Fruit fly (Drosophila melanogaster) whole organism, prepupa: ENCODE measurements around the gene Fit2.
A peak's percentile ranks its signal among the peaks of the same experiment; 100 is the strongest.

Source experiments
- Blimp-1 ChIP-seq: fragments of 200-800 bp; sonication (Bioruptor generic); optimal IDR thresholded peaks from 3 replicates; lab custom pipeline; 2017; ENCODE audit warnings: missing biosample characterization, missing genetic modification characterization, mild to moderate bottlenecking, moderate library complexity, missing genetic modification reagents
- CG10669 ChIP-seq: fragments of 200-800 bp; sonication (Bioruptor generic); optimal IDR thresholded peaks from 3 replicates; lab custom pipeline; 2018; ENCODE audit warnings: missing biosample characterization, mild to moderate bottlenecking, missing genetic modification characterization, moderate library complexity
- CG11902 ChIP-seq: fragments of 200-800 bp; sonication (Bioruptor generic); optimal IDR thresholded peaks from 3 replicates; lab custom pipeline; 2016; ENCODE audit warnings: missing biosample characterization, missing genetic modification characterization
- CG15336 ChIP-seq: fragments of 200-800 bp; sonication (Bioruptor generic); IDR thresholded peaks from 2 replicates; pipeline ENCODE4 v1.3.6; 2022; ENCODE audit warnings: missing biosample characterization, missing genetic modification characterization
- CG16779 ChIP-seq: fragments of 200-800 bp; sonication (Bioruptor generic); optimal IDR thresholded peaks from 3 replicates; lab custom pipeline; 2017; ENCODE audit warnings: missing biosample characterization, mild to moderate bottlenecking, missing genetic modification characterization
- CG3032 ChIP-seq: fragments of 200-800 bp; optimal IDR thresholded peaks from 2 replicates; lab custom pipeline; 2019; ENCODE audit warnings: missing biosample characterization, mild to moderate bottlenecking, missing genetic modification characterization, moderate library complexity
- CG32006 ChIP-seq: fragments of 200-800 bp; sonication (Bioruptor generic); optimal IDR thresholded peaks from 3 replicates; lab custom pipeline; 2017; ENCODE audit warnings: missing biosample characterization, mild to moderate bottlenecking, missing genetic modification characterization
- CG34406 ChIP-seq: fragments of 200-800 bp; sonication (Bioruptor generic); optimal IDR thresholded peaks from 3 replicates; lab custom pipeline; 2016; ENCODE audit warnings: missing biosample characterization, missing genetic modification characterization
- CG3919 ChIP-seq: fragments of 200-800 bp; sonication (Bioruptor generic); optimal IDR thresholded peaks from 3 replicates; lab custom pipeline; 2016; ENCODE audit warnings: missing biosample characterization, missing genetic modification characterization
- CG4318 ChIP-seq: fragments of 200-800 bp; sonication (Bioruptor generic); optimal IDR thresholded peaks from 3 replicates; lab custom pipeline; 2017; ENCODE audit warnings: missing biosample characterization, mild to moderate bottlenecking, missing genetic modification characterization
- CG6276 ChIP-seq: fragments of 200-800 bp; sonication (Bioruptor generic); optimal IDR thresholded peaks from 2 replicates; lab custom pipeline; 2017; ENCODE audit warnings: missing biosample characterization, mild to moderate bottlenecking, missing genetic modification characterization
- CG6808 ChIP-seq: fragments of 200-800 bp; sonication (Bioruptor generic); optimal IDR thresholded peaks from 3 replicates; lab custom pipeline; 2017; ENCODE audit warnings: missing biosample characterization, missing genetic modification characterization, mild to moderate bottlenecking, moderate library complexity, missing genetic modification reagents
- CG7368 ChIP-seq: fragments of 200-800 bp; sonication (Bioruptor generic); optimal IDR thresholded peaks from 3 replicates; lab custom pipeline; 2016; ENCODE audit warnings: missing biosample characterization, missing genetic modification characterization
- CG8119 ChIP-seq: fragments of 200-800 bp; sonication (Bioruptor generic); IDR thresholded peaks from 3 replicates; pipeline ENCODE4 v1.3.6; 2022; ENCODE audit warnings: missing biosample characterization, missing genetic modification characterization
- CG8319 ChIP-seq: fragments of 200-800 bp; sonication (Bioruptor generic); optimal IDR thresholded peaks from 3 replicates; lab custom pipeline; 2016; ENCODE audit warnings: missing biosample characterization, missing genetic modification characterization
- CG8632 ChIP-seq: fragments of 200-800 bp; sonication (Bioruptor generic); optimal IDR thresholded peaks from 3 replicates; lab custom pipeline; 2016; ENCODE audit warnings: missing biosample characterization, missing genetic modification characterization
- CG9139 ChIP-seq: fragments of 200-800 bp; sonication (Bioruptor generic); optimal IDR thresholded peaks from 3 replicates; lab custom pipeline; 2017; ENCODE audit warnings: missing biosample characterization, mild to moderate bottlenecking, missing genetic modification characterization
- Eip75B ChIP-seq: fragments of 200-800 bp; sonication (Bioruptor generic); optimal IDR thresholded peaks from 3 replicates; lab custom pipeline; 2016; ENCODE audit warnings: missing biosample characterization, missing genetic modification characterization
- Eip93F ChIP-seq: fragments of 200-800 bp; sonication (Bioruptor generic); optimal IDR thresholded peaks from 2 replicates; lab custom pipeline; 2016; ENCODE audit warnings: missing biosample characterization, mild to moderate bottlenecking, missing genetic modification characterization
- Ets21C ChIP-seq: fragments of 200-800 bp; sonication (Bioruptor generic); optimal IDR thresholded peaks from 3 replicates; lab custom pipeline; 2016; ENCODE audit warnings: missing biosample characterization, missing genetic modification characterization
- Ets96B ChIP-seq: fragments of 200-800 bp; optimal IDR thresholded peaks from 2 replicates; lab custom pipeline; 2019; ENCODE audit warnings: missing biosample characterization, mild to moderate bottlenecking, missing genetic modification characterization, moderate library complexity
- Hr38 ChIP-seq: sonication (Bioruptor generic); optimal IDR thresholded peaks from 2 replicates; lab custom pipeline; 2016; ENCODE audit warnings: missing biosample characterization, missing genetic modification characterization
- Hr39 ChIP-seq: fragments of 200-800 bp; sonication (Bioruptor generic); optimal IDR thresholded peaks from 2 replicates; lab custom pipeline; 2016; ENCODE audit warnings: missing biosample characterization, missing genetic modification characterization
- Hr4 ChIP-seq: fragments of 200-800 bp; sonication (Bioruptor generic); optimal IDR thresholded peaks from 3 replicates; lab custom pipeline; 2016; ENCODE audit warnings: missing biosample characterization, missing genetic modification characterization
- Lpt ChIP-seq: fragments of 200-800 bp; sonication (Bioruptor generic); optimal IDR thresholded peaks from 3 replicates; lab custom pipeline; 2016; ENCODE audit warnings: missing biosample characterization, missing genetic modification characterization
- Met ChIP-seq: fragments of 200-800 bp; sonication (Bioruptor generic); optimal IDR thresholded peaks from 3 replicates; lab custom pipeline; 2016; ENCODE audit warnings: missing biosample characterization, missing genetic modification characterization
- OdsH ChIP-seq: fragments of 200-800 bp; sonication (Bioruptor generic); optimal IDR thresholded peaks from 3 replicates; lab custom pipeline; 2016; ENCODE audit warnings: missing biosample characterization, missing genetic modification characterization
- Smox ChIP-seq: fragments of 200-800 bp; sonication (Bioruptor generic); optimal IDR thresholded peaks from 3 replicates; lab custom pipeline; 2016; ENCODE audit warnings: missing biosample characterization, missing genetic modification characterization
- Sox14 ChIP-seq: fragments of 200-800 bp; sonication (Bioruptor generic); optimal IDR thresholded peaks from 3 replicates; lab custom pipeline; 2016; ENCODE audit warnings: missing biosample characterization, missing genetic modification characterization
- Sox15 ChIP-seq: fragments of 200-800 bp; sonication (Bioruptor generic); optimal IDR thresholded peaks from 3 replicates; lab custom pipeline; 2016; ENCODE audit warnings: missing biosample characterization, missing genetic modification characterization
- achi ChIP-seq: fragments of 200-800 bp; sonication (Bioruptor generic); optimal IDR thresholded peaks from 3 replicates; lab custom pipeline; 2016; ENCODE audit warnings: missing biosample characterization, missing genetic modification characterization
- acj6 ChIP-seq: fragments of 200-800 bp; sonication (Bioruptor generic); optimal IDR thresholded peaks from 3 replicates; lab custom pipeline; 2016; ENCODE audit warnings: missing biosample characterization, missing genetic modification characterization
- dsx ChIP-seq: fragments of 200-800 bp; optimal IDR thresholded peaks from 3 replicates; lab custom pipeline; 2019; ENCODE audit warnings: missing biosample characterization, mild to moderate bottlenecking, missing genetic modification characterization, moderate library complexity; ENCODE audit not compliant: poor library complexity, severe bottlenecking
- esn ChIP-seq: fragments of 200-800 bp; sonication (Bioruptor generic); optimal IDR thresholded peaks from 2 replicates; lab custom pipeline; 2016; ENCODE audit warnings: missing biosample characterization, mild to moderate bottlenecking, missing genetic modification characterization, moderate library complexity
- fd59A ChIP-seq: fragments of 200-800 bp; sonication (Bioruptor generic); optimal IDR thresholded peaks from 2 replicates; lab custom pipeline; 2017; ENCODE audit warnings: missing biosample characterization, mild to moderate bottlenecking, missing genetic modification characterization, missing genetic modification reagents
- fd85E ChIP-seq: fragments of 200-800 bp; sonication (Bioruptor generic); optimal IDR thresholded peaks from 3 replicates; lab custom pipeline; 2016; ENCODE audit warnings: missing biosample characterization, missing genetic modification characterization
- fkh ChIP-seq: fragments of 200-800 bp; sonication (Bioruptor generic); optimal IDR thresholded peaks from 3 replicates; lab custom pipeline; 2017; ENCODE audit warnings: missing biosample characterization, mild to moderate bottlenecking, missing genetic modification characterization, moderate library complexity
- lz ChIP-seq: fragments of 200-800 bp; sonication (Bioruptor generic); optimal IDR thresholded peaks from 3 replicates; lab custom pipeline; 2016; ENCODE audit warnings: missing biosample characterization, missing genetic modification characterization
- net ChIP-seq: fragments of 200-800 bp; sonication (Bioruptor generic); optimal IDR thresholded peaks from 3 replicates; lab custom pipeline; 2016; ENCODE audit warnings: missing biosample characterization, missing genetic modification characterization
- pdm3 ChIP-seq: fragments of 200-800 bp; sonication (Bioruptor generic); optimal IDR thresholded peaks from 3 replicates; lab custom pipeline; 2016; ENCODE audit warnings: missing biosample characterization, missing genetic modification characterization
- salr ChIP-seq, 2 experiments: fragments of 200-800 bp; sonication (Bioruptor generic); optimal IDR thresholded peaks; 3 replicates each; lab custom pipeline; 2016 to 2018; ENCODE audit warnings: missing biosample characterization in 2 of 2, missing genetic modification characterization in 2 of 2, mild to moderate bottlenecking in 1 of 2
- spab ChIP-seq: fragments of 200-800 bp; sonication (Bioruptor generic); optimal IDR thresholded peaks from 2 replicates; lab custom pipeline; 2017; ENCODE audit warnings: missing biosample characterization, mild to moderate bottlenecking, missing genetic modification characterization, missing genetic modification reagents
- ss ChIP-seq, 2 experiments: fragments of 200-800 bp; sonication (Bioruptor generic); optimal IDR thresholded peaks; 2 replicates in 1 of 2; 3 replicates in 1 of 2; lab custom pipeline; 2017 to 2018; ENCODE audit warnings: mild to moderate bottlenecking in 2 of 2, missing biosample characterization in 2 of 2, missing genetic modification characterization in 2 of 2, moderate library complexity in 1 of 2
- topi ChIP-seq: fragments of 200-800 bp; sonication (Bioruptor generic); optimal IDR thresholded peaks from 3 replicates; lab custom pipeline; 2016; ENCODE audit warnings: missing biosample characterization, missing genetic modification characterization
- vri ChIP-seq: fragments of 200-800 bp; sonication (Bioruptor generic); optimal IDR thresholded peaks from 3 replicates; lab custom pipeline; 2016; ENCODE audit warnings: missing biosample characterization, mild to moderate bottlenecking, missing genetic modification characterization

The Fit2 gene

dm6 chr3L:16974645-16975151 is 49.4 kb upstream of the Fit2 start (continued):
- TF ChIP-seq CG4318: peak; percentile 39
- TF ChIP-seq fd59A (GFP tag; lab: Kevin White, UChicago): no peak
- TF ChIP-seq CG6276 (GFP tag; lab: Kevin White, UChicago): peak; percentile 59
- no peak for TF ChIP-seq Ets96B (tag; lab: Kevin White, UChicago)
- TF ChIP-seq fkh (GFP tag; lab: Kevin White, UChicago): peak; percentile 74
- TF ChIP-seq CG10669 (GFP tag; lab: Kevin White, UChicago): peak; percentile 34
- TF ChIP-seq CG3919 (GFP tag; lab: Kevin White, UChicago): peak; percentile 76
- TF ChIP-seq CG9139 (GFP tag; lab: Kevin White, UChicago): peak; percentile 18
- TF ChIP-seq net (GFP tag; lab: Kevin White, UChicago): peak; percentile 9
- peak; percentile 8 for TF ChIP-seq achi
- TF ChIP-seq ss (GFP tag; optimal IDR thresholded peaks at IDR 0.05; lab: Kevin White, UChicago): peak in 1 of 2 experiments; percentile 49
- no peak for TF ChIP-seq CG8632 (GFP tag; lab: Kevin White, UChicago)
- no peak for TF ChIP-seq Sox15
- TF ChIP-seq CG34406 (GFP tag; lab: Kevin White, UChicago): peak; percentile 52
- peak in 1 of 2 experiments; percentile 42 for TF ChIP-seq salr (GFP tag; optimal IDR thresholded peaks at IDR 0.05; lab: Kevin White, UChicago)
- no peak for TF ChIP-seq CG8319 (GFP tag; lab: Kevin White, UChicago)
- peak; percentile 59 for TF ChIP-seq CG7368 (GFP tag; lab: Kevin White, UChicago)

DNA sequence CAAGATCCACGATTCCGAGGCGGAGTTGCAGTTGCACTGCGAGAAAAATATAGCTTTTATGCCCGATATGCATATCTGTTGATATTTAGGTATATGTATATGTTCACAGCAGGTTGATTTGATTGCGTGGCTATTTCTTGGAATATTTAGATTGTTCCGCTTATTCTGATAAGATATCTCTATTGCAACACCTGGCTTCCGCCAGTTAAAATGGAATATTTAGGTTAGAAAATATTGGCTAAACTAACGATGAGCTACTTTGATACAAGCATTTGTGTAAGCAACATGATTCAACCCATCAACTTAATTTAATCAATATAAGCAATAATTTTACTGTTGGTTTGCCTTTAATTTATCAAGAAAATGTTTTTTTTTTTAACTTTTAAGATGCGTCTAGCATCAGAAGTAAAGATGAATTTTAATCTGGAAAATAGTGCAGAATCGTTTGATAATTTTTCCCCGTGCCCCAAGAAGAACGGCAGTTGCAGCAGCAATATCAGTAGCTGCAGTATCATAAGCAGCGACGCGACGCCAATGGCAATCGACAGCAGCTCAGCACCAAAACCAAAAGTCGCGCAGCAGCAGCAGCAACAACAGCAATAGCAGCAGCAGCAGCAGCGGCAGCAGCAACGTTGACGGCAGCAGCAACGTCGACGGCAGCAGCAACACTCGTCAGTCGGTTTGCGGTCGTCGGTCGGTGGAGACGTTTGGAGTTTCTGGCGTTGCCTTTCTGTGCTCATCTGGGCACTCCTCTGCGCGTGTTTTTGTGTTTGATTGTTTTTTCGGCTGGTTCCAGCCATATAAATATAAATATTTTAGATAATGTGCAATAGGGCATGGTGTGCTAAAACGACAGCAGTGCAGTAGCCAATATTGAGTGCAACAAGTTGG is 48.2 kb upstream of the Fit2 start:
- TF ChIP-seq CG10669 (GFP tag; lab: Kevin White, UChicago): peak; percentile 77
- TF ChIP-seq fkh (GFP tag; lab: Kevin White, UChicago): no peak
- peak; percentile 32 for TF ChIP-seq Lpt (GFP tag; lab: Kevin White, UChicago)
- peak; percentile 78 for TF ChIP-seq Hr39 (GFP tag; lab: Kevin White, UChicago)
- TF ChIP-seq spab (GFP tag; lab: Kevin White, UChicago): peak; percentile 70
- TF ChIP-seq CG11902 (GFP tag; lab: Kevin White, UChicago): peak; percentile 57
- peak; percentile 87 for TF ChIP-seq CG32006 (GFP tag; lab: Kevin White, UChicago)
- TF ChIP-seq Sox14 (GFP tag; lab: Kevin White, UChicago): peak; percentile 78
- peak; percentile 59 for TF ChIP-seq CG8632 (GFP tag; lab: Kevin White, UChicago)
- peak; percentile 62 for TF ChIP-seq Ets96B (tag; lab: Kevin White, UChicago)
- peak; percentile 87 for TF ChIP-seq esn (GFP tag; lab: Kevin White, UChicago)
- TF ChIP-seq Eip93F (GFP tag; lab: Kevin White, UChicago): no peak
- TF ChIP-seq Eip75B: peak; percentile 85
- TF ChIP-seq Blimp-1 (GFP tag; lab: Kevin White, UChicago): peak; percentile 47
- TF ChIP-seq salr (GFP tag; optimal IDR thresholded peaks at IDR 0.05; lab: Kevin White, UChicago): peak; percentile 10 to 90
- peak; percentile 40; the same call in 1 of the 2 replicates for TF ChIP-seq CG15336 (GFP tag; lab: Robert Waterston, UW)
- TF ChIP-seq CG16779: no peak
- TF ChIP-seq dsx (GFP tag; lab: Kevin White, UChicago): peak; percentile 4
- TF ChIP-seq Ets21C: peak; percentile 66
- peak; percentile 59 for TF ChIP-seq OdsH (GFP tag; lab: Kevin White, UChicago)
- TF ChIP-seq lz (GFP tag; lab: Kevin White, UChicago): peak; percentile 77
- TF ChIP-seq Smox: peak; percentile 68
- TF ChIP-seq Hr38 (GFP tag; lab: Kevin White, UChicago): no peak
- TF ChIP-seq Met (GFP tag; lab: Kevin White, UChicago): peak; percentile 87
- TF ChIP-seq CG3032: peak; percentile 73
- TF ChIP-seq fd85E: no peak
- peak; percentile 46 for TF ChIP-seq CG7368 (GFP tag; lab: Kevin White, UChicago)
- TF ChIP-seq CG9139 (GFP tag; lab: Kevin White, UChicago): no peak
- TF ChIP-seq pdm3 (GFP tag; lab: Kevin White, UChicago): peak; percentile 71
- TF ChIP-seq achi: peak; percentile 69
- peak; percentile 28 for TF ChIP-seq vri
- peak; percentile 71 for TF ChIP-seq acj6 (GFP tag; lab: Kevin White, UChicago)
- TF ChIP-seq net (GFP tag; lab: Kevin White, UChicago): peak; percentile 75
- peak; percentile 58; the same call in 1 of the 3 replicates for TF ChIP-seq CG8119 (GFP tag; lab: Robert Waterston, UW)
- TF ChIP-seq CG6808 (GFP tag; lab: Kevin White, UChicago): peak; percentile 86
- TF ChIP-seq topi (GFP tag; lab: Kevin White, UChicago): peak; percentile 84
- TF ChIP-seq Hr4 (GFP tag; lab: Kevin White, UChicago): peak; percentile 60
